Fruit fly (Drosophila melanogaster) whole organism, embryonic: ENCODE data around the gene CG16854.
A peak's percentile ranks its signal among the peaks of the same experiment; 100 is the strongest.

Experiments used
- Abd-B ChIP-seq: fragments of 200-800 bp; sonication (Bioruptor generic); optimal IDR thresholded peaks from 2 replicates; lab custom pipeline; 2018; ENCODE audit warnings: missing biosample characterization, mild to moderate bottlenecking, missing genetic modification characterization, moderate library complexity
- Antp ChIP-seq: fragments of 200-800 bp; sonication (Bioruptor generic); optimal IDR thresholded peaks from 3 replicates; lab custom pipeline; 2016; ENCODE audit warnings: missing biosample characterization, missing genetic modification characterization
- Awh ChIP-seq: fragments of 200-800 bp; sonication (Bioruptor generic); IDR thresholded peaks from 2 replicates; pipeline ENCODE4, ENCODE4 v1.3.6; 2022; ENCODE audit warnings: missing biosample characterization, missing genetic modification characterization
- CG10147 ChIP-seq: fragments of 200-800 bp; sonication (Bioruptor generic); optimal IDR thresholded peaks from 2 replicates; lab custom pipeline; 2019; ENCODE audit warnings: missing biosample characterization, mild to moderate bottlenecking, missing genetic modification characterization, moderate library complexity
- CG10543 ChIP-seq: fragments of 200-800 bp; sonication (Bioruptor generic); optimal IDR thresholded peaks from 3 replicates; lab custom pipeline; 2017; ENCODE audit warnings: missing biosample characterization, mild to moderate bottlenecking, missing genetic modification characterization, moderate library complexity
- CG11398 ChIP-seq: fragments of 200-800 bp; sonication (Bioruptor generic); optimal IDR thresholded peaks from 2 replicates; lab custom pipeline; 2016; ENCODE audit warnings: missing biosample characterization, missing genetic modification characterization
- CG11560 ChIP-seq: fragments of 200-800 bp; sonication (Bioruptor generic); IDR thresholded peaks from 3 replicates; pipeline ENCODE4 v1.3.6; 2022; ENCODE audit warnings: missing biosample characterization, missing genetic modification characterization
- CG12104 ChIP-seq: fragments of 200-800 bp; sonication (Bioruptor generic); optimal IDR thresholded peaks from 3 replicates; lab custom pipeline; 2016; ENCODE audit warnings: missing biosample characterization, missing genetic modification characterization
- CG14014 ChIP-seq: fragments of 200-800 bp; sonication (Bioruptor generic); IDR thresholded peaks from 2 replicates; pipeline ENCODE4 v1.3.6; 2022; ENCODE audit warnings: missing biosample characterization, missing genetic modification characterization
- CG17612 ChIP-seq: fragments of 200-800 bp; sonication (Bioruptor generic); IDR thresholded peaks from 2 replicates; pipeline ENCODE4 v1.3.6; 2022; ENCODE audit warnings: missing biosample characterization, missing genetic modification characterization
- CG1792 ChIP-seq: fragments of 200-800 bp; sonication (Bioruptor generic); optimal IDR thresholded peaks from 2 replicates; lab custom pipeline; 2016; ENCODE audit warnings: missing biosample characterization, missing genetic modification characterization
- CG18476 ChIP-seq: fragments of 200-800 bp; sonication (Bioruptor generic); optimal IDR thresholded peaks from 2 replicates; lab custom pipeline; 2016; ENCODE audit warnings: missing biosample characterization, mild to moderate bottlenecking, missing genetic modification characterization
- CG18764 ChIP-seq: fragments of 200-800 bp; sonication (Bioruptor generic); optimal IDR thresholded peaks from 3 replicates; lab custom pipeline; 2016; ENCODE audit warnings: missing biosample characterization, missing genetic modification characterization
- CG34376 ChIP-seq: fragments of 200-800 bp; sonication (Bioruptor generic); optimal IDR thresholded peaks from 2 replicates; lab custom pipeline; 2018; ENCODE audit warnings: missing biosample characterization, mild to moderate bottlenecking, missing genetic modification characterization
- CG34422 ChIP-seq: fragments of 200-800 bp; sonication (Bioruptor generic); IDR thresholded peaks from 3 replicates; pipeline ENCODE4 v1.3.6; 2022; ENCODE audit warnings: missing biosample characterization, missing genetic modification characterization
- CG4328 ChIP-seq: fragments of 200-800 bp; sonication (Bioruptor generic); optimal IDR thresholded peaks from 3 replicates; lab custom pipeline; 2017; ENCODE audit warnings: missing biosample characterization, missing genetic modification reagents, missing genetic modification characterization
- CG4854 ChIP-seq: fragments of 200-800 bp; sonication (Bioruptor generic); optimal IDR thresholded peaks from 2 replicates; lab custom pipeline; 2016; ENCODE audit warnings: missing biosample characterization, missing genetic modification characterization, inconsistent platforms
- CG7372 ChIP-seq: fragments of 200-800 bp; sonication (Bioruptor generic); IDR thresholded peaks from 2 replicates; pipeline ENCODE4 v1.3.6; 2022; ENCODE audit warnings: missing biosample characterization, missing genetic modification characterization
- CG7556 ChIP-seq: fragments of 200-800 bp; sonication (Bioruptor generic); optimal IDR thresholded peaks from 2 replicates; lab custom pipeline; 2017; ENCODE audit warnings: missing biosample characterization, mild to moderate bottlenecking, missing genetic modification characterization
- CG8765 ChIP-seq: fragments of 200-800 bp; sonication (Bioruptor generic); IDR thresholded peaks from 2 replicates; pipeline ENCODE4 v1.3.6; 2022; ENCODE audit warnings: missing biosample characterization, missing genetic modification characterization
- CG9609 ChIP-seq: fragments of 200-800 bp; sonication (Bioruptor generic); optimal IDR thresholded peaks from 3 replicates; lab custom pipeline; 2016; ENCODE audit warnings: missing biosample characterization, missing genetic modification characterization
- CG9932 ChIP-seq: fragments of 200-800 bp; sonication (Bioruptor generic); IDR thresholded peaks from 2 replicates; pipeline ENCODE4 v1.3.6; 2022; ENCODE audit warnings: missing biosample characterization, missing genetic modification characterization
- Camta ChIP-seq: fragments of 200-800 bp; sonication (Bioruptor generic); optimal IDR thresholded peaks from 2 replicates; lab custom pipeline; 2016; ENCODE audit warnings: missing biosample characterization, missing genetic modification characterization
- Chrac-16 ChIP-seq: fragments of 200-800 bp; sonication (Bioruptor generic); optimal IDR thresholded peaks from 3 replicates; lab custom pipeline; 2016; ENCODE audit warnings: missing biosample characterization, missing genetic modification characterization
- Doc2 ChIP-seq: fragments of 200-800 bp; sonication (Bioruptor generic); IDR thresholded peaks from 2 replicates; pipeline ENCODE4 v1.3.6; 2022; ENCODE audit warnings: missing biosample characterization, missing genetic modification characterization
- Doc3 ChIP-seq: fragments of 200-800 bp; sonication (Bioruptor generic); IDR thresholded peaks from 3 replicates; pipeline ENCODE4 v1.3.6; 2022; ENCODE audit warnings: missing biosample characterization, missing genetic modification characterization; ENCODE audit not compliant: partially characterized antibody
- Ets65A ChIP-seq: fragments of 200-800 bp; sonication (Bioruptor generic); peaks from one replicate; lab custom pipeline; 2016; ENCODE audit warnings: missing biosample characterization, missing genetic modification characterization
- HLH54F ChIP-seq: fragments of 200-800 bp; sonication (Bioruptor generic); optimal IDR thresholded peaks from 3 replicates; lab custom pipeline; 2016; ENCODE audit warnings: missing biosample characterization, missing genetic modification characterization
- Hr39 ChIP-seq: fragments of >200 bp; optimal IDR thresholded peaks from 2 replicates; lab custom pipeline; 2017
- Jarid2 ChIP-seq: fragments of 200-800 bp; sonication (Bioruptor generic); optimal IDR thresholded peaks from 3 replicates; lab custom pipeline; 2017; ENCODE audit warnings: mild to moderate bottlenecking, missing biosample characterization, missing genetic modification reagents, missing genetic modification characterization
- Nf-YB ChIP-seq: fragments of 200-800 bp; sonication (Bioruptor generic); optimal IDR thresholded peaks from 3 replicates; lab custom pipeline; 2019; ENCODE audit warnings: missing biosample characterization, mild to moderate bottlenecking, missing genetic modification characterization, moderate library complexity
- Sin3A ChIP-seq: fragments of >200 bp; optimal IDR thresholded peaks from 2 replicates; lab custom pipeline; 2018
- Sry-β ChIP-seq: fragments of 200-800 bp; sonication (Bioruptor generic); optimal IDR thresholded peaks from 2 replicates; lab custom pipeline; 2018; ENCODE audit warnings: missing biosample characterization, mild to moderate bottlenecking, missing genetic modification characterization, moderate library complexity
- TFAM ChIP-seq: fragments of 200-800 bp; sonication (Bioruptor generic); optimal IDR thresholded peaks from 2 replicates; lab custom pipeline; 2017; ENCODE audit warnings: missing biosample characterization, missing genetic modification characterization, inconsistent platforms
- Xrp1 ChIP-seq: fragments of 200-800 bp; sonication (Bioruptor generic); IDR thresholded peaks from 2 replicates; pipeline ENCODE4 v1.3.6; 2022; ENCODE audit warnings: missing biosample characterization, missing genetic modification characterization
- da ChIP-seq: fragments of 200-800 bp; sonication (Bioruptor generic); optimal IDR thresholded peaks from 2 replicates; lab custom pipeline; 2016; ENCODE audit warnings: missing biosample characterization, missing genetic modification characterization
- en ChIP-seq: fragments of 200-800 bp; sonication (Bioruptor generic); optimal IDR thresholded peaks from 2 replicates; lab custom pipeline; 2016; ENCODE audit warnings: missing biosample characterization, missing genetic modification characterization
- fd3F ChIP-seq: fragments of 200-800 bp; sonication (Bioruptor generic); optimal IDR thresholded peaks from 2 replicates; lab custom pipeline; 2018; ENCODE audit warnings: missing biosample characterization, mild to moderate bottlenecking, missing genetic modification characterization, moderate library complexity
- gfzf ChIP-seq: fragments of 200-800 bp; sonication (Bioruptor generic); optimal IDR thresholded peaks from 2 replicates; lab custom pipeline; 2016; ENCODE audit warnings: missing biosample characterization, mild to moderate bottlenecking, missing genetic modification characterization, moderate library complexity
- grn ChIP-seq: fragments of 200-800 bp; sonication (Bioruptor generic); optimal IDR thresholded peaks from 3 replicates; lab custom pipeline; 2017; ENCODE audit warnings: missing biosample characterization, missing genetic modification characterization
- her ChIP-seq: fragments of 200-800 bp; sonication (Bioruptor generic); optimal IDR thresholded peaks from 2 replicates; lab custom pipeline; 2016; ENCODE audit warnings: missing biosample characterization, missing genetic modification characterization
- jumu ChIP-seq: fragments of 200-800 bp; sonication (Bioruptor generic); optimal IDR thresholded peaks from 3 replicates; lab custom pipeline; 2016; ENCODE audit warnings: missing biosample characterization, missing genetic modification characterization
- mam ChIP-seq: fragments of 200-800 bp; sonication (Bioruptor generic); optimal IDR thresholded peaks from 3 replicates; lab custom pipeline; 2016; ENCODE audit warnings: missing biosample characterization, missing genetic modification characterization
- onecut ChIP-seq: fragments of 200-800 bp; sonication (Bioruptor generic); IDR thresholded peaks from 2 replicates; pipeline ENCODE4 v1.3.6; 2022; ENCODE audit warnings: missing biosample characterization, missing genetic modification characterization
- pfk ChIP-seq: fragments of 200-800 bp; sonication (Bioruptor generic); optimal IDR thresholded peaks from 2 replicates; lab custom pipeline; 2018; ENCODE audit warnings: missing biosample characterization, mild to moderate bottlenecking, missing genetic modification characterization, moderate library complexity
- pho ChIP-seq: fragments of 200-800 bp; sonication (Bioruptor generic); optimal IDR thresholded peaks from 2 replicates; lab custom pipeline; 2016; ENCODE audit warnings: missing biosample characterization, missing genetic modification characterization
- pros ChIP-seq: fragments of 200-800 bp; sonication (Bioruptor generic); optimal IDR thresholded peaks from 3 replicates; lab custom pipeline; 2019; ENCODE audit warnings: missing biosample characterization, mild to moderate bottlenecking, missing genetic modification characterization, moderate library complexity
- sc ChIP-seq, 3 experiments: fragments of >200 bp in 2 of 3; fragments of 200-800 bp in 1 of 3; sonication (Bioruptor generic) in 1 of 3; optimal IDR thresholded peaks; 2 replicates in 2 of 3; 3 replicates in 1 of 3; lab custom pipeline; 2017; ENCODE audit warnings: mild to moderate bottlenecking in 1 of 3, missing biosample characterization in 1 of 3, missing genetic modification characterization in 1 of 3, missing genetic modification reagents in 1 of 3
- tgo ChIP-seq: fragments of 200-800 bp; sonication (Bioruptor generic); IDR thresholded peaks from 3 replicates; pipeline ENCODE4 v1.3.6; 2022; ENCODE audit warnings: missing biosample characterization, missing genetic modification characterization
- trh ChIP-seq: fragments of 200-800 bp; sonication (Bioruptor generic); optimal IDR thresholded peaks from 2 replicates; lab custom pipeline; 2016; ENCODE audit warnings: missing biosample characterization, missing genetic modification characterization
- zfh1 ChIP-seq: fragments of 200-800 bp; sonication (Bioruptor generic); IDR thresholded peaks from 3 replicates; pipeline ENCODE4 v1.3.6; 2022; ENCODE audit warnings: missing biosample characterization, missing genetic modification characterization
- zfh2 ChIP-seq: fragments of 200-800 bp; sonication (Bioruptor generic); optimal IDR thresholded peaks from 2 replicates; lab custom pipeline; 2016; ENCODE audit warnings: missing biosample characterization, missing genetic modification characterization

Gene CG16854

dm6 chr2L:11123499-11123898, 37.0 kb downstream of the CG16854 start, which contains the start of the genes Csl4 and Nup160 (continued):
- TF ChIP-seq CG8765 (GFP tag; lab: Robert Waterston, UW) (peak; percentile 30; the same call in 1 of the 2 replicates), fd3F (GFP tag; lab: Kevin White, UChicago) (peak; percentile 54), gfzf (peak; percentile 81), sc (optimal IDR thresholded peaks at IDR 0.05; lab: Kevin White, UChicago) (no peak), sc (GFP tag; optimal IDR thresholded peaks at IDR 0.05; lab: Kevin White, UChicago) (peak; percentile 49), pfk (GFP tag; lab: Kevin White, UChicago) (no peak), Doc2 (GFP tag; lab: Robert Waterston, UW) (no peak), CG11560 (tag; lab: Robert Waterston, UW) (no peak), CG14014 (GFP tag; lab: Robert Waterston, UW) (peak; percentile 75), CG4328 (GFP tag; lab: Kevin White, UChicago) (no peak), Nf-YB (GFP tag; lab: Kevin White, UChicago) (no peak), CG7556 (no peak), Hr39 (lab: Kevin White, UChicago) (no peak), HLH54F (GFP tag; lab: Kevin White, UChicago) (peak; percentile 90), CG34376 (GFP tag; lab: Kevin White, UChicago) (peak; percentile 48), CG7372 (peak; percentile 65), CG10147 (GFP tag; lab: Kevin White, UChicago) (no peak), CG4854 (peak; percentile 71), grn (GFP tag; lab: Kevin White, UChicago) (no peak), CG9932 (GFP tag; lab: Robert Waterston, UW) (peak; percentile 83), CG10543 (GFP tag; lab: Kevin White, UChicago) (peak; percentile 36), TFAM (no peak), mam (GFP tag; lab: Kevin White, UChicago) (peak; percentile 91), pros (GFP tag; lab: Kevin White, UChicago) (no peak), CG12104 (GFP tag; lab: Kevin White, UChicago) (peak; percentile 26), CG18476 (GFP tag; lab: Kevin White, UChicago) (peak; percentile 68), trh (GFP tag; lab: Kevin White, UChicago) (peak; percentile 28), Awh (GFP tag; lab: Robert Waterston, UW) (peak; percentile 55; the same call in 1 of the 2 replicates), pho (GFP tag; lab: Kevin White, UChicago) (peak; percentile 85), Sin3A (lab: Kevin White, UChicago) (peak; percentile 52), Antp (GFP tag; lab: Kevin White, UChicago) (peak; percentile 91), Camta (peak; percentile 68), Doc3 (GFP tag; lab: Robert Waterston, UW) (no peak; the same call in 2 of the 3 replicates), Abd-B (GFP tag; lab: Kevin White, UChicago) (peak; percentile 65), Ets65A (GFP tag; lab: Kevin White, UChicago) (peak; percentile 97), CG34422 (peak; percentile 90), jumu (GFP tag; lab: Kevin White, UChicago) (peak; percentile 87), Chrac-16 (GFP tag; lab: Kevin White, UChicago) (peak; percentile 88), Sry-β (GFP tag; lab: Kevin White, UChicago) (peak; percentile 38), CG17612 (no peak), CG18764 (GFP tag; lab: Kevin White, UChicago) (peak; percentile 73), CG1792 (GFP tag; lab: Kevin White, UChicago) (peak; percentile 77), tgo (GFP tag; lab: Robert Waterston, UW) (peak; percentile 74), Jarid2 (GFP tag; lab: Kevin White, UChicago) (no peak), zfh2 (GFP tag; lab: Kevin White, UChicago) (peak; percentile 89), da (GFP tag; lab: Kevin White, UChicago) (peak; percentile 73), CG11398 (GFP tag; lab: Kevin White, UChicago) (peak; percentile 52), zfh1 (GFP tag; lab: Robert Waterston, UW) (peak; percentile 79), CG9609 (GFP tag; lab: Kevin White, UChicago) (peak; percentile 85), Xrp1 (GFP tag; lab: Robert Waterston, UW) (peak; percentile 83), onecut (no peak), her (GFP tag; lab: Kevin White, UChicago) (peak; percentile 84), en (GFP tag; lab: Kevin White, UChicago) (peak; percentile 46)
